Worm (Caenorhabditis elegans): ENCODE results near the gene Y46H3A.4.

ce11 chrV:1767427-1767826 is 43.5 kb downstream of the Y46H3A.4 start:
- TF ChIP-seq skn-1 (tag; optimal IDR thresholded peaks at IDR 0.05) (no peak), unc-62 (GFP tag; optimal IDR thresholded peaks at IDR 0.05 in 1 of 2) (no peak), unc-62 (tag; optimal IDR thresholded peaks at IDR 0.05) (no peak)
